Worm (Caenorhabditis elegans) whole organism, mixed stage, embryonic: ENCODE data around the gene swsn-1.

Source experiments
- M03D4.4 ChIP-seq: sonication (generic microtip); optimal IDR thresholded peaks from 2 replicates; lab custom pipeline; 2017; ENCODE audit warnings: mild to moderate bottlenecking, missing genetic modification characterization, missing compliant biosample characterization
- bed-3 ChIP-seq: fragments of 200-800 bp; sonication (Bioruptor generic); optimal IDR thresholded peaks from 3 replicates; lab custom pipeline; 2018; ENCODE audit warnings: mild to moderate bottlenecking, missing genetic modification characterization, moderate library complexity, missing compliant biosample characterization
- blmp-1 ChIP-seq: fragments of 150-350 bp; optimal IDR thresholded peaks from 2 replicates; lab custom pipeline; 2014; ENCODE audit warnings: missing biosample characterization, missing genetic modification characterization
- ceh-39 ChIP-seq: fragments of 150-350 bp; optimal IDR thresholded peaks from 2 replicates; lab custom pipeline; 2014; ENCODE audit warnings: missing biosample characterization, missing genetic modification characterization
- ceh-43 ChIP-seq: fragments of 200-800 bp; sonication (Bioruptor generic); optimal IDR thresholded peaks from 2 replicates; lab custom pipeline; 2018; ENCODE audit warnings: mild to moderate bottlenecking, missing genetic modification characterization, moderate library complexity, missing compliant biosample characterization
- ceh-83 ChIP-seq: fragments of 200-800 bp; sonication (Bioruptor generic); optimal IDR thresholded peaks from 2 replicates; lab custom pipeline; 2018; ENCODE audit warnings: mild to moderate bottlenecking, missing genetic modification characterization, missing compliant biosample characterization
- ces-1 ChIP-seq: fragments of 150-350 bp; optimal IDR thresholded peaks from 2 replicates; lab custom pipeline; 2014; ENCODE audit warnings: missing biosample characterization, missing genetic modification reagents, missing genetic modification characterization
- cnd-1 ChIP-seq: fragments of 200-800 bp; sonication (Bioruptor generic); optimal IDR thresholded peaks from 2 replicates; lab custom pipeline; 2018; ENCODE audit warnings: mild to moderate bottlenecking, missing genetic modification characterization, missing compliant biosample characterization
- drap-1 ChIP-seq: fragments of 200-800 bp; sonication (Bioruptor generic); optimal IDR thresholded peaks from 3 replicates; lab custom pipeline; 2018; ENCODE audit warnings: mild to moderate bottlenecking, missing genetic modification characterization, missing compliant biosample characterization
- elt-1 ChIP-seq: sonication (generic microtip); optimal IDR thresholded peaks from 2 replicates; lab custom pipeline; 2017; ENCODE audit warnings: missing genetic modification characterization, mild to moderate bottlenecking, missing compliant biosample characterization, antibody characterized with exemption, moderate library complexity, borderline replicate concordance; ENCODE audit not compliant: insufficient read depth
- elt-3 ChIP-seq: fragments of 150-350 bp; optimal IDR thresholded peaks from 2 replicates; lab custom pipeline; 2014; ENCODE audit warnings: missing biosample characterization, missing genetic modification characterization
- flh-1 ChIP-seq: fragments of 200-800 bp; sonication (Bioruptor generic); optimal IDR thresholded peaks from 2 replicates; lab custom pipeline; 2018; ENCODE audit warnings: mild to moderate bottlenecking, missing genetic modification characterization, moderate library complexity, missing compliant biosample characterization
- hlh-1 ChIP-seq: fragments of 150-350 bp; optimal IDR thresholded peaks from 2 replicates; lab custom pipeline; 2014; ENCODE audit warnings: missing biosample characterization, missing genetic modification reagents, missing genetic modification characterization
- lin-13 ChIP-seq: fragments of 150-350 bp; optimal IDR thresholded peaks from 2 replicates; lab custom pipeline; 2014; ENCODE audit warnings: missing biosample characterization, missing genetic modification characterization
- lin-32 ChIP-seq: fragments of 200-800 bp; sonication (Bioruptor generic); optimal IDR thresholded peaks from 2 replicates; lab custom pipeline; 2018; ENCODE audit warnings: mild to moderate bottlenecking, missing genetic modification characterization, missing compliant biosample characterization
- lsy-2 ChIP-seq: fragments of 150-350 bp; optimal IDR thresholded peaks from 2 replicates; lab custom pipeline; 2014; ENCODE audit warnings: missing biosample characterization, missing genetic modification characterization
- mep-1 ChIP-seq: fragments of 150-350 bp; optimal IDR thresholded peaks from 2 replicates; lab custom pipeline; 2017; ENCODE audit warnings: missing biosample characterization, missing genetic modification reagents, missing genetic modification characterization, inconsistent platforms
- mls-2 ChIP-seq: sonication (generic microtip); optimal IDR thresholded peaks from 2 replicates; lab custom pipeline; 2016; ENCODE audit warnings: mild to moderate bottlenecking, missing genetic modification characterization, moderate library complexity, missing compliant biosample characterization
- nhr-12 ChIP-seq: fragments of 150-350 bp; optimal IDR thresholded peaks from 2 replicates; lab custom pipeline; 2014; ENCODE audit warnings: missing biosample characterization, missing genetic modification characterization
- nhr-2 ChIP-seq: fragments of 150-350 bp; optimal IDR thresholded peaks from 2 replicates; lab custom pipeline; 2014; ENCODE audit warnings: missing biosample characterization, missing genetic modification characterization
- nhr-28 ChIP-seq: fragments of 150-350 bp; optimal IDR thresholded peaks from 2 replicates; lab custom pipeline; 2014; ENCODE audit warnings: missing biosample characterization, missing genetic modification characterization
- nhr-76 ChIP-seq: sonication (generic microtip); optimal IDR thresholded peaks from 2 replicates; lab custom pipeline; 2017; ENCODE audit warnings: missing biosample characterization, missing genetic modification characterization
- pha-4 ChIP-seq: fragments of 150-350 bp; optimal IDR thresholded peaks from 2 replicates; lab custom pipeline; 2018; ENCODE audit warnings: missing biosample characterization, missing genetic modification reagents, missing genetic modification characterization
- sem-2 ChIP-seq: fragments of 200-800 bp; sonication (Bioruptor generic); optimal IDR thresholded peaks from 2 replicates; lab custom pipeline; 2018; ENCODE audit warnings: mild to moderate bottlenecking, missing genetic modification characterization, missing compliant biosample characterization
- sptf-1 ChIP-seq: sonication (generic microtip); optimal IDR thresholded peaks from 2 replicates; lab custom pipeline; 2017; ENCODE audit warnings: mild to moderate bottlenecking, missing genetic modification characterization, moderate library complexity, missing compliant biosample characterization
- tbx-8 ChIP-seq: fragments of 200-800 bp; sonication (Bioruptor generic); optimal IDR thresholded peaks from 2 replicates; lab custom pipeline; 2018; ENCODE audit warnings: mild to moderate bottlenecking, missing genetic modification characterization, moderate library complexity, missing compliant biosample characterization
- unc-120 ChIP-seq: sonication (generic microtip); optimal IDR thresholded peaks from 2 replicates; lab custom pipeline; 2017; ENCODE audit warnings: missing genetic modification characterization, missing compliant biosample characterization; ENCODE audit not compliant: poor library complexity, severe bottlenecking
- unc-39 ChIP-seq: fragments of 150-350 bp; optimal IDR thresholded peaks from 2 replicates; lab custom pipeline; 2014; ENCODE audit warnings: missing biosample characterization, missing genetic modification characterization
- unc-62 ChIP-seq: fragments of 150-350 bp; optimal IDR thresholded peaks from 2 replicates; lab custom pipeline; 2014; ENCODE audit warnings: missing biosample characterization, missing genetic modification reagents, missing genetic modification characterization
- zip-8 ChIP-seq: fragments of 150-350 bp; optimal IDR thresholded peaks from 2 replicates; lab custom pipeline; 2014; ENCODE audit warnings: missing biosample characterization, missing genetic modification characterization
- ztf-11 ChIP-seq: fragments of 150-350 bp; optimal IDR thresholded peaks from 2 replicates; lab custom pipeline; 2014; ENCODE audit warnings: missing biosample characterization, missing genetic modification characterization

Gene swsn-1

ce11 chrV:20220604-20221003 is 28.7 kb downstream of the swsn-1 start:
- TF ChIP-seq elt-3 (tag; lab: Kevin White, UChicago): no peak
- no peak for TF ChIP-seq hlh-1 (tag; lab: Kevin White, UChicago)
- TF ChIP-seq ceh-83: no peak
- no peak for TF ChIP-seq nhr-28 (tag; lab: Kevin White, UChicago)
- TF ChIP-seq unc-62 (GFP tag; lab: Kevin White, UChicago): no peak
- peak; percentile 98 for TF ChIP-seq ces-1 (GFP tag; lab: Kevin White, UChicago)
- TF ChIP-seq mls-2 (tag; lab: Kevin White, UChicago): no peak
- no peak for TF ChIP-seq sptf-1
- no peak for TF ChIP-seq unc-39 (tag; lab: Kevin White, UChicago)
- no peak for TF ChIP-seq M03D4.4 (tag; lab: Kevin White, UChicago)
- no peak for TF ChIP-seq cnd-1 (tag; lab: Kevin White, UChicago)
- TF ChIP-seq zip-8: no peak
- no peak for TF ChIP-seq nhr-12 (tag; lab: Kevin White, UChicago)
- no peak for TF ChIP-seq lin-13 (tag; lab: Kevin White, UChicago)
- TF ChIP-seq ceh-43: peak; percentile 33
- TF ChIP-seq mep-1 (tag; lab: Kevin White, UChicago): no peak
- TF ChIP-seq drap-1 (GFP tag; lab: Kevin White, UChicago): no peak

- TF ChIP-seq unc-39 (tag; lab: Kevin White, UChicago) (no peak), drap-1 (GFP tag; lab: Kevin White, UChicago) (no peak), bed-3 (no peak), mls-2 (tag; lab: Kevin White, UChicago) (no peak), nhr-76 (tag; lab: Kevin White, UChicago) (no peak), pha-4 (no peak)
- TF ChIP-seq, all 35 proteins: peak for 0
Measured at ce11 chrV:20215197-20215596, 34.1 kb downstream of the swsn-1 start, which contains the start of gene Y113G7B.11. Y113G7B.11 (minus strand) TSS chrV:20215297.

- TF ChIP-seq sem-2 (GFP tag; lab: Kevin White, UChicago) (no peak), nhr-12 (tag; lab: Kevin White, UChicago) (no peak), ceh-39 (tag; lab: Kevin White, UChicago) (no peak), drap-1 (GFP tag; lab: Kevin White, UChicago) (no peak), nhr-2 (tag; lab: Kevin White, UChicago) (no peak), ces-1 (GFP tag; lab: Kevin White, UChicago) (no peak), unc-120 (tag; lab: Kevin White, UChicago) (no peak), blmp-1 (tag; lab: Kevin White, UChicago) (no peak), ztf-11 (tag; lab: Kevin White, UChicago) (no peak), flh-1 (GFP tag; lab: Kevin White, UChicago) (no peak), ceh-43 (no peak), tbx-8 (no peak)
Measured at ce11 chrV:20213097-20213496, 36.2 kb downstream of the swsn-1 start.

ce11 chrV:20212584-20212983 is 36.7 kb downstream of the swsn-1 start, which contains the start of gene Y113G7B.12:
Y113G7B.12 (minus strand) TSS chrV:20212684.
- TF ChIP-seq mep-1 (tag; lab: Kevin White, UChicago): no peak
- no peak for TF ChIP-seq hlh-1 (tag; lab: Kevin White, UChicago)
- no peak for TF ChIP-seq zip-8
- no peak for TF ChIP-seq ztf-11 (tag; lab: Kevin White, UChicago)
- TF ChIP-seq ces-1 (GFP tag; lab: Kevin White, UChicago): no peak
- no peak for TF ChIP-seq ceh-39 (tag; lab: Kevin White, UChicago)
- TF ChIP-seq nhr-28 (tag; lab: Kevin White, UChicago): no peak
- TF ChIP-seq, all 35 proteins: peak for 0

- TF ChIP-seq mep-1 (tag; lab: Kevin White, UChicago) (no peak), pha-4 (no peak), nhr-28 (tag; lab: Kevin White, UChicago) (no peak), sptf-1 (no peak), elt-3 (tag; lab: Kevin White, UChicago) (no peak), cnd-1 (tag; lab: Kevin White, UChicago) (no peak)
Measured at ce11 chrV:20206086-20206485, 43.2 kb downstream of the swsn-1 start, which contains the start of the genes fbxb-59 and srbc-34. fbxb-59 (minus strand) TSS chrV:20206186. srbc-34 (plus strand) TSS chrV:20206318.

- no peak for TF ChIP-seq blmp-1 (tag; lab: Kevin White, UChicago)
- no peak for TF ChIP-seq mls-2 (tag; lab: Kevin White, UChicago)
- TF ChIP-seq sem-2 (GFP tag; lab: Kevin White, UChicago): no peak
- no peak for TF ChIP-seq ces-1 (GFP tag; lab: Kevin White, UChicago)
- no peak for TF ChIP-seq lsy-2
- no peak for TF ChIP-seq unc-120 (tag; lab: Kevin White, UChicago)
- TF ChIP-seq cnd-1 (tag; lab: Kevin White, UChicago): no peak
- no peak for TF ChIP-seq lin-32 (GFP tag; lab: Kevin White, UChicago)
- no peak for TF ChIP-seq elt-1 (tag; lab: Kevin White, UChicago)
Measured at ce11 chrV:20203085-20203484, 46.2 kb downstream of the swsn-1 start, which contains the start of gene fbxa-113. fbxa-113 (plus strand) TSS chrV:20203385.
